Fruit fly (Drosophila melanogaster): ENCODE results near the gene CG17375.

Gene CG17375

DNA sequence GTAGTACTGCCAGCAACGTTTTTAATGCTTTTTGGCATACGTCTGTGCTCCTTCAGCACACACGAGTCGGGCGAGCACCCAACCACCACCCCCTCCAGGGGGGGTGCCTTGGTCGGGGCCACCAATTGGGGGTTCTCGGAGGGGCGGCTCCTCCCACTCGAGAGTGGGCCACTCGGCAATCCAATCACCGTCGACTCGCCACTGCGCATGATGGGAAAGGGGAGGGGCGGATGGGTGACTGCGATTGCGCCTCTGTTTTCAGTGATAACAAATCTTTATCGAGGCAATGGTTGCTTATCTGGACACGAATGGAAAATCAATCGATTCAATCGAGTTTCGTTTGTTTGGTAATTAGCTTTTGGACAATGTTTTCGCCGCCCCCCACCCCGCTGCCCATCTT, 11.9 kb upstream of the CG17375 start (continued):
- TF ChIP-seq exex (tag; optimal IDR thresholded peaks at IDR 0.05): peak; percentile 59
- peak; percentile 99 for TF ChIP-seq sd (tag; optimal IDR thresholded peaks at IDR 0.05)
- 0 out of 2 replicates have a peak, but pooled peaks have one; percentile 20 for TF ChIP-seq CG9932 (GFP tag; IDR thresholded peaks at IDR 0.05)
- TF ChIP-seq CoRest (tag; optimal IDR thresholded peaks at IDR 0.05): peak; percentile 22
- TF ChIP-seq ftz-f1 (GFP tag; optimal IDR thresholded peaks at IDR 0.05): peak; percentile 47
- peak; percentile 34 for TF ChIP-seq HmgZ (tag; optimal IDR thresholded peaks at IDR 0.05)
- TF ChIP-seq chinmo (GFP tag; IDR thresholded peaks at IDR 0.05; ENCODE audit: partially characterized antibody): peak; percentile 83; the same call in 1 of the 4 replicates
- TF ChIP-seq Nf-YC (tag; optimal IDR thresholded peaks at IDR 0.05): peak; percentile 99
- TF ChIP-seq az2 (GFP tag; optimal IDR thresholded peaks at IDR 0.05): no peak
- peak; percentile 85 for TF ChIP-seq sug (tag; optimal IDR thresholded peaks at IDR 0.05)
- peak; percentile 73 for TF ChIP-seq ewg (GFP tag; optimal IDR thresholded peaks at IDR 0.05)
- peak; percentile 30; the same call in 1 of the 2 replicates for TF ChIP-seq Bgb (GFP tag; IDR thresholded peaks at IDR 0.05; ENCODE audit: partially characterized antibody)
- TF ChIP-seq lab (GFP tag; optimal IDR thresholded peaks at IDR 0.05): peak; percentile 4
- no peak for TF ChIP-seq bigmax (GFP tag; optimal IDR thresholded peaks at IDR 0.05)
- no peak for TF ChIP-seq CG7556 (GFP tag; optimal IDR thresholded peaks at IDR 0.05)
- TF ChIP-seq grn (GFP tag; optimal IDR thresholded peaks at IDR 0.05): peak; percentile 87
- no peak for TF ChIP-seq CG1792 (GFP tag; optimal IDR thresholded peaks at IDR 0.05)
- no peak for TF ChIP-seq CG7271 (tag; optimal IDR thresholded peaks at IDR 0.05)
- TF ChIP-seq CG4617 (GFP tag; optimal IDR thresholded peaks at IDR 0.05; ENCODE audit: borderline replicate concordance): no peak
- TF ChIP-seq CG6272 (GFP tag; IDR thresholded peaks at IDR 0.05): no peak
- TF ChIP-seq CG2202 (tag; optimal IDR thresholded peaks at IDR 0.05): no peak
- TF ChIP-seq Mrtf (GFP tag; IDR thresholded peaks at IDR 0.05): 0 out of 3 replicates have a peak, but pooled peaks have one; percentile 14
- no peak for TF ChIP-seq CG12391 (tag; optimal IDR thresholded peaks at IDR 0.05)
- TF ChIP-seq Hmx (GFP tag; optimal IDR thresholded peaks at IDR 0.05): no peak
- no peak for TF ChIP-seq CG15696 (tag; optimal IDR thresholded peaks at IDR 0.05)
- 0 out of 2 replicates have a peak, but pooled peaks have one; percentile 54 for TF ChIP-seq CG42726 (GFP tag; IDR thresholded peaks at IDR 0.05; ENCODE audit: partially characterized antibody)
- TF ChIP-seq sob (GFP tag; IDR thresholded peaks at IDR 0.05): 0 out of 2 replicates have a peak, but pooled peaks have one; percentile 9
- no peak for TF ChIP-seq CG2875 (GFP tag; optimal IDR thresholded peaks at IDR 0.05)
- TF ChIP-seq Nf-YA (GFP tag; IDR thresholded peaks at IDR 0.05): peak; percentile 99
- peak; percentile 13 for TF ChIP-seq Hey (tag; optimal IDR thresholded peaks at IDR 0.05)
- no peak for TF ChIP-seq gce (GFP tag; IDR thresholded peaks at IDR 0.05)
- TF ChIP-seq CG12071 (GFP tag; optimal IDR thresholded peaks at IDR 0.05): peak; percentile 63
- peak; percentile 66 for TF ChIP-seq abd-A (tag; optimal IDR thresholded peaks at IDR 0.05)
- no peak for TF ChIP-seq CG2712 (tag; optimal IDR thresholded peaks at IDR 0.05)
- TF ChIP-seq crol (GFP tag; IDR thresholded peaks at IDR 0.05): peak; percentile 99
- 0 out of 2 replicates have a peak, but pooled peaks have one; percentile 13 for TF ChIP-seq stc (GFP tag; IDR thresholded peaks at IDR 0.05)
- TF ChIP-seq Nf-YB (GFP tag; optimal IDR thresholded peaks at IDR 0.05): peak; percentile 99
- no peak for TF ChIP-seq CG8290 (GFP tag; optimal IDR thresholded peaks at IDR 0.05)
- peak in 1 of 2 experiments; percentile 6 for TF ChIP-seq CG8290 (tag; optimal IDR thresholded peaks at IDR 0.05)
- TF ChIP-seq GATAe (GFP tag; conservative IDR thresholded peaks at IDR 0.05): peak; percentile 95
- peak; percentile 37; the same call in 1 of the 3 replicates for TF ChIP-seq CG34224 (GFP tag; IDR thresholded peaks at IDR 0.05; ENCODE audit: partially characterized antibody)
- TF ChIP-seq CG3838 (GFP tag; optimal IDR thresholded peaks at IDR 0.05): no peak
- TF ChIP-seq Vsx1 (GFP tag; optimal IDR thresholded peaks at IDR 0.05): peak; percentile 76
- TF ChIP-seq E2f2 (GFP tag; IDR thresholded peaks at IDR 0.05): no peak
- 0 out of 3 replicates have a peak, but pooled peaks have one; percentile 7 for TF ChIP-seq CG3726 (GFP tag; IDR thresholded peaks at IDR 0.05)
- no peak for TF ChIP-seq CG8089 (GFP tag; optimal IDR thresholded peaks at IDR 0.05)
- peak; percentile 7; the same call in 1 of the 2 replicates for TF ChIP-seq CG13287 (GFP tag; IDR thresholded peaks at IDR 0.05; ENCODE audit: partially characterized antibody)
